Fruit fly (Drosophila melanogaster) whole organism, prepupa: ENCODE data around the gene CG12123.

Source experiments
- CG15336 ChIP-seq: fragments of 200-800 bp; sonication (Bioruptor generic); IDR thresholded peaks from 2 replicates; pipeline ENCODE4 v1.3.6; 2022; ENCODE audit warnings: missing biosample characterization, missing genetic modification characterization
- CG16779 ChIP-seq: fragments of 200-800 bp; sonication (Bioruptor generic); optimal IDR thresholded peaks from 3 replicates; lab custom pipeline; 2017; ENCODE audit warnings: missing biosample characterization, mild to moderate bottlenecking, missing genetic modification characterization
- CG3032 ChIP-seq: fragments of 200-800 bp; optimal IDR thresholded peaks from 2 replicates; lab custom pipeline; 2019; ENCODE audit warnings: missing biosample characterization, mild to moderate bottlenecking, missing genetic modification characterization, moderate library complexity
- CG6163 ChIP-seq: fragments of 200-800 bp; sonication (Bioruptor generic); IDR thresholded peaks from 3 replicates; pipeline ENCODE4 v1.3.6; 2022; ENCODE audit warnings: missing biosample characterization, missing genetic modification characterization
- CG6808 ChIP-seq: fragments of 200-800 bp; sonication (Bioruptor generic); optimal IDR thresholded peaks from 3 replicates; lab custom pipeline; 2017; ENCODE audit warnings: missing biosample characterization, missing genetic modification characterization, mild to moderate bottlenecking, moderate library complexity, missing genetic modification reagents
- CG8632 ChIP-seq: fragments of 200-800 bp; sonication (Bioruptor generic); optimal IDR thresholded peaks from 3 replicates; lab custom pipeline; 2016; ENCODE audit warnings: missing biosample characterization, missing genetic modification characterization
- Eip75B ChIP-seq: fragments of 200-800 bp; sonication (Bioruptor generic); optimal IDR thresholded peaks from 3 replicates; lab custom pipeline; 2016; ENCODE audit warnings: missing biosample characterization, missing genetic modification characterization
- Hr4 ChIP-seq: fragments of 200-800 bp; sonication (Bioruptor generic); optimal IDR thresholded peaks from 3 replicates; lab custom pipeline; 2016; ENCODE audit warnings: missing biosample characterization, missing genetic modification characterization
- Lpt ChIP-seq: fragments of 200-800 bp; sonication (Bioruptor generic); optimal IDR thresholded peaks from 3 replicates; lab custom pipeline; 2016; ENCODE audit warnings: missing biosample characterization, missing genetic modification characterization
- OdsH ChIP-seq: fragments of 200-800 bp; sonication (Bioruptor generic); optimal IDR thresholded peaks from 3 replicates; lab custom pipeline; 2016; ENCODE audit warnings: missing biosample characterization, missing genetic modification characterization
- Sox102F ChIP-seq: fragments of 200-800 bp; sonication (Bioruptor generic); optimal IDR thresholded peaks from 2 replicates; lab custom pipeline; 2016; ENCODE audit warnings: missing biosample characterization, mild to moderate bottlenecking, missing genetic modification characterization
- esn ChIP-seq: fragments of 200-800 bp; sonication (Bioruptor generic); optimal IDR thresholded peaks from 2 replicates; lab custom pipeline; 2016; ENCODE audit warnings: missing biosample characterization, mild to moderate bottlenecking, missing genetic modification characterization, moderate library complexity
- pdm3 ChIP-seq: fragments of 200-800 bp; sonication (Bioruptor generic); optimal IDR thresholded peaks from 3 replicates; lab custom pipeline; 2016; ENCODE audit warnings: missing biosample characterization, missing genetic modification characterization
- svp ChIP-seq: fragments of 200-800 bp; sonication (Bioruptor generic); peaks from one replicate; lab custom pipeline; 2016; ENCODE audit warnings: missing biosample characterization, missing genetic modification characterization

- TF ChIP-seq Sox102F (peak; percentile 17), svp (GFP tag; lab: Kevin White, UChicago) (peak; percentile 70), pdm3 (no peak), Hr4 (GFP tag; lab: Kevin White, UChicago) (peak; percentile 30), CG16779 (no peak), CG6163 (GFP tag; lab: Robert Waterston, UW) (no peak), CG6808 (GFP tag; lab: Kevin White, UChicago) (peak; percentile 26), OdsH (GFP tag; lab: Kevin White, UChicago) (no peak), Eip75B (GFP tag; lab: Kevin White, UChicago) (peak; percentile 29), Lpt (GFP tag; lab: Kevin White, UChicago) (no peak), esn (GFP tag; lab: Kevin White, UChicago) (peak; percentile 24), CG3032 (tag; lab: Kevin White, UChicago) (peak; percentile 5), CG8632 (GFP tag; lab: Kevin White, UChicago) (no peak), CG15336 (peak; percentile 7; the same call in 1 of the 2 replicates)
Measured at dm6 chrX:8490976-8491345, 48.8 kb upstream of the CG12123 start.
